Fruit fly (Drosophila melanogaster) whole organism, embryonic: ENCODE measurements around the gene CG34454.

Experiments used
- Aef1 ChIP-seq: fragments of 200-800 bp; sonication (Bioruptor generic); IDR thresholded peaks from 3 replicates; pipeline ENCODE4 v1.3.6; 2022; ENCODE audit warnings: missing biosample characterization, missing genetic modification characterization
- Atf3 ChIP-seq: fragments of 200-800 bp; sonication (Bioruptor generic); optimal IDR thresholded peaks from 3 replicates; lab custom pipeline; 2016; ENCODE audit warnings: missing biosample characterization, missing genetic modification characterization
- B-H1 ChIP-seq: fragments of 200-800 bp; sonication (Bioruptor generic); IDR thresholded peaks from 3 replicates; pipeline ENCODE4 v1.3.6; 2022; ENCODE audit warnings: missing biosample characterization, missing genetic modification characterization
- B-H2 ChIP-seq: fragments of 200-800 bp; sonication (Bioruptor generic); optimal IDR thresholded peaks from 2 replicates; lab custom pipeline; 2018; ENCODE audit warnings: missing biosample characterization, mild to moderate bottlenecking, missing genetic modification characterization
- Bgb ChIP-seq: fragments of 200-800 bp; sonication (Bioruptor generic); IDR thresholded peaks from 2 replicates; pipeline ENCODE4 v1.3.6; 2022; ENCODE audit warnings: missing biosample characterization, missing genetic modification characterization; ENCODE audit not compliant: partially characterized antibody
- Bteb2 ChIP-seq: fragments of 200-800 bp; sonication (Bioruptor generic); optimal IDR thresholded peaks from 2 replicates; lab custom pipeline; 2016; ENCODE audit warnings: missing biosample characterization, missing genetic modification characterization
- CG10321 ChIP-seq: fragments of 200-800 bp; sonication (Bioruptor generic); IDR thresholded peaks from 2 replicates; pipeline ENCODE4 v1.3.6; 2022; ENCODE audit warnings: missing biosample characterization, missing genetic modification characterization
- CG12391 ChIP-seq: fragments of 200-800 bp; sonication (Bioruptor generic); optimal IDR thresholded peaks from 3 replicates; lab custom pipeline; 2018; ENCODE audit warnings: missing biosample characterization, mild to moderate bottlenecking, missing genetic modification characterization, moderate library complexity
- CG12769 ChIP-seq: fragments of 200-800 bp; sonication (Bioruptor generic); optimal IDR thresholded peaks from 2 replicates; lab custom pipeline; 2019; ENCODE audit warnings: missing biosample characterization, mild to moderate bottlenecking, missing genetic modification characterization, moderate library complexity
- CG15696 ChIP-seq: fragments of 200-800 bp; sonication (Bioruptor generic); optimal IDR thresholded peaks from 2 replicates; lab custom pipeline; 2019; ENCODE audit warnings: missing biosample characterization, mild to moderate bottlenecking, missing genetic modification characterization, moderate library complexity
- CG16779 ChIP-seq: fragments of 200-800 bp; sonication (Bioruptor generic); IDR thresholded peaks from 2 replicates; pipeline ENCODE4 v1.3.6; 2022; ENCODE audit warnings: missing biosample characterization, missing genetic modification characterization
- CG17186 ChIP-seq: fragments of 200-800 bp; sonication (Bioruptor generic); optimal IDR thresholded peaks from 3 replicates; lab custom pipeline; 2017; ENCODE audit warnings: missing biosample characterization, missing genetic modification reagents, missing genetic modification characterization
- CG18476 ChIP-seq: fragments of 200-800 bp; sonication (Bioruptor generic); optimal IDR thresholded peaks from 2 replicates; lab custom pipeline; 2016; ENCODE audit warnings: missing biosample characterization, mild to moderate bottlenecking, missing genetic modification characterization
- CG2129 ChIP-seq: fragments of 200-800 bp; sonication (Bioruptor generic); IDR thresholded peaks from 2 replicates; pipeline ENCODE4 v1.3.6; 2022; ENCODE audit warnings: missing biosample characterization, missing genetic modification characterization; ENCODE audit not compliant: partially characterized antibody
- CG30020 ChIP-seq: fragments of 200-800 bp; optimal IDR thresholded peaks from 2 replicates; lab custom pipeline; 2019; ENCODE audit warnings: missing biosample characterization, mild to moderate bottlenecking, missing genetic modification characterization, moderate library complexity
- CG31388 ChIP-seq: fragments of 200-800 bp; sonication (Bioruptor generic); optimal IDR thresholded peaks from 2 replicates; lab custom pipeline; 2016; ENCODE audit warnings: missing biosample characterization, missing genetic modification characterization
- CG3163 ChIP-seq: fragments of 200-800 bp; sonication (Bioruptor generic); optimal IDR thresholded peaks from 3 replicates; lab custom pipeline; 2016; ENCODE audit warnings: missing biosample characterization, missing genetic modification characterization
- CG3995 ChIP-seq: fragments of 200-800 bp; sonication (Bioruptor generic); optimal IDR thresholded peaks from 3 replicates; lab custom pipeline; 2016; ENCODE audit warnings: missing biosample characterization, missing genetic modification characterization
- CG4282 ChIP-seq: fragments of 200-800 bp; sonication (Bioruptor generic); optimal IDR thresholded peaks from 2 replicates; lab custom pipeline; 2016; ENCODE audit warnings: missing biosample characterization, missing genetic modification characterization
- CG6854 ChIP-seq: fragments of 200-800 bp; sonication (Bioruptor generic); optimal IDR thresholded peaks from 3 replicates; lab custom pipeline; 2017; ENCODE audit warnings: missing biosample characterization, mild to moderate bottlenecking, missing genetic modification characterization
- CG7556 ChIP-seq: fragments of 200-800 bp; sonication (Bioruptor generic); optimal IDR thresholded peaks from 2 replicates; lab custom pipeline; 2017; ENCODE audit warnings: missing biosample characterization, mild to moderate bottlenecking, missing genetic modification characterization
- CrebB ChIP-seq: fragments of 200-800 bp; sonication (Bioruptor generic); optimal IDR thresholded peaks from 3 replicates; lab custom pipeline; 2018; ENCODE audit warnings: missing biosample characterization, mild to moderate bottlenecking, missing genetic modification characterization
- Dbx ChIP-seq: fragments of 200-800 bp; sonication (Bioruptor generic); IDR thresholded peaks from 3 replicates; pipeline ENCODE4 v1.3.6; 2022; ENCODE audit warnings: missing biosample characterization, missing genetic modification characterization
- Dfd ChIP-seq, 2 experiments: fragments of >200 bp; optimal IDR thresholded peaks; 2 replicates each; lab custom pipeline; 2017; ENCODE audit warnings: missing biosample characterization in 2 of 2, missing genetic modification characterization in 2 of 2
- Eip74EF ChIP-seq, 2 experiments: fragments of 200-800 bp in 1 of 2; fragments of >200 bp in 1 of 2; sonication (Bioruptor generic) in 1 of 2; optimal IDR thresholded peaks; 2 replicates each; lab custom pipeline; 2017 to 2019; ENCODE audit warnings: missing biosample characterization in 2 of 2, missing genetic modification characterization in 2 of 2, mild to moderate bottlenecking in 1 of 2, moderate library complexity in 1 of 2
- Ets97D ChIP-seq: fragments of 200-800 bp; sonication (Bioruptor generic); optimal IDR thresholded peaks from 3 replicates; lab custom pipeline; 2016; ENCODE audit warnings: missing biosample characterization, missing genetic modification characterization
- Fer2 ChIP-seq: fragments of 200-800 bp; sonication (Bioruptor generic); optimal IDR thresholded peaks from 2 replicates; lab custom pipeline; 2018; ENCODE audit warnings: missing biosample characterization, mild to moderate bottlenecking, missing genetic modification characterization, moderate library complexity
- HmgD ChIP-seq: fragments of 200-800 bp; sonication (Bioruptor generic); optimal IDR thresholded peaks from 3 replicates; lab custom pipeline; 2016; ENCODE audit warnings: missing biosample characterization, missing genetic modification characterization
- Hr78 ChIP-seq, 2 experiments: fragments of 200-800 bp in 1 of 2; fragments of >200 bp in 1 of 2; sonication (Bioruptor generic) in 1 of 2; optimal IDR thresholded peaks; 2 replicates each; lab custom pipeline; 2017 to 2019; ENCODE audit warnings: missing biosample characterization in 2 of 2, missing genetic modification characterization in 2 of 2, mild to moderate bottlenecking in 1 of 2, moderate library complexity in 1 of 2
- Meics ChIP-seq: fragments of 200-800 bp; sonication (Bioruptor generic); optimal IDR thresholded peaks from 2 replicates; lab custom pipeline; 2017; ENCODE audit warnings: missing biosample characterization, mild to moderate bottlenecking, missing genetic modification characterization
- NC2α ChIP-seq: fragments of 200-800 bp; sonication (Bioruptor generic); optimal IDR thresholded peaks from 2 replicates; lab custom pipeline; 2016; ENCODE audit warnings: missing biosample characterization, missing genetic modification characterization
- NfI ChIP-seq: fragments of 200-800 bp; sonication (Bioruptor generic); optimal IDR thresholded peaks from 3 replicates; lab custom pipeline; 2018; ENCODE audit warnings: missing biosample characterization, mild to moderate bottlenecking, missing genetic modification characterization, moderate library complexity
- Rfx ChIP-seq: fragments of 200-800 bp; sonication (Bioruptor generic); IDR thresholded peaks from 2 replicates; pipeline ENCODE4 v1.3.6; 2022; ENCODE audit warnings: missing biosample characterization, missing genetic modification characterization
- Sox102F ChIP-seq: fragments of 200-800 bp; sonication (Bioruptor generic); optimal IDR thresholded peaks from 2 replicates; lab custom pipeline; 2018; ENCODE audit warnings: missing biosample characterization, mild to moderate bottlenecking, missing genetic modification characterization, moderate library complexity
- Stat92E ChIP-seq, 3 experiments: fragments of >200 bp in 2 of 3; fragments of 200-800 bp in 1 of 3; sonication (Bioruptor generic) in 1 of 3; optimal IDR thresholded peaks; 2 replicates each; lab custom pipeline; 2017 to 2019; ENCODE audit warnings: missing biosample characterization in 3 of 3, missing genetic modification characterization in 3 of 3, mild to moderate bottlenecking in 1 of 3, moderate library complexity in 1 of 3
- YL-1 ChIP-seq: fragments of 200-800 bp; sonication (Bioruptor generic); optimal IDR thresholded peaks from 3 replicates; lab custom pipeline; 2017; ENCODE audit warnings: missing biosample characterization, mild to moderate bottlenecking, missing genetic modification characterization
- ash1 ChIP-seq: fragments of 200-800 bp; sonication (Bioruptor generic); optimal IDR thresholded peaks from 2 replicates; lab custom pipeline; 2018; ENCODE audit warnings: missing biosample characterization, mild to moderate bottlenecking, missing genetic modification characterization
- bowl ChIP-seq: fragments of 200-800 bp; sonication (Bioruptor generic); IDR thresholded peaks from 2 replicates; pipeline ENCODE4 v1.3.6; 2022; ENCODE audit warnings: missing biosample characterization, missing genetic modification characterization
- corto ChIP-seq: fragments of 200-800 bp; sonication (Bioruptor generic); optimal IDR thresholded peaks from 2 replicates; lab custom pipeline; 2016; ENCODE audit warnings: missing biosample characterization, mild to moderate bottlenecking, missing genetic modification characterization, moderate library complexity
- croc ChIP-seq: fragments of 200-800 bp; sonication (Bioruptor generic); conservative IDR thresholded peaks from 3 replicates; pipeline ENCODE4 v1.3.6; 2022; ENCODE audit warnings: missing biosample characterization, missing genetic modification characterization
- dimm ChIP-seq: fragments of 200-800 bp; sonication (Bioruptor generic); IDR thresholded peaks from 2 replicates; pipeline ENCODE4 v1.3.6; 2022; ENCODE audit warnings: missing biosample characterization, missing genetic modification characterization
- dm ChIP-seq: fragments of 200-800 bp; sonication (Bioruptor generic); optimal IDR thresholded peaks from 3 replicates; lab custom pipeline; 2016; ENCODE audit warnings: missing biosample characterization, missing genetic modification characterization
- dmrt11E ChIP-seq: fragments of 200-800 bp; sonication (Bioruptor generic); optimal IDR thresholded peaks from 3 replicates; lab custom pipeline; 2018; ENCODE audit warnings: missing biosample characterization, mild to moderate bottlenecking, missing genetic modification characterization, moderate library complexity
- lov ChIP-seq, 2 experiments: fragments of 200-800 bp in 1 of 2; fragments of >200 bp in 1 of 2; sonication (Bioruptor generic) in 1 of 2; IDR thresholded peaks in 1 of 2; optimal IDR thresholded peaks in 1 of 2; 2 replicates in 1 of 2; 3 replicates in 1 of 2; pipeline versions ENCODE4 v1.3.6 to Lab custom; 2017 to 2022; ENCODE audit warnings: missing biosample characterization in 1 of 2, missing genetic modification characterization in 1 of 2
- onecut ChIP-seq: fragments of 200-800 bp; sonication (Bioruptor generic); IDR thresholded peaks from 2 replicates; pipeline ENCODE4 v1.3.6; 2022; ENCODE audit warnings: missing biosample characterization, missing genetic modification characterization
- psq ChIP-seq: fragments of 200-800 bp; sonication (Bioruptor generic); optimal IDR thresholded peaks from 2 replicates; lab custom pipeline; 2017; ENCODE audit warnings: missing biosample characterization, missing genetic modification characterization
- rib ChIP-seq: fragments of 200-800 bp; sonication (Bioruptor generic); IDR thresholded peaks from 2 replicates; pipeline ENCODE4 v1.3.6; 2022; ENCODE audit warnings: missing biosample characterization, missing genetic modification characterization
- sc ChIP-seq, 3 experiments: fragments of >200 bp in 2 of 3; fragments of 200-800 bp in 1 of 3; sonication (Bioruptor generic) in 1 of 3; optimal IDR thresholded peaks; 2 replicates in 2 of 3; 3 replicates in 1 of 3; lab custom pipeline; 2017; ENCODE audit warnings: mild to moderate bottlenecking in 1 of 3, missing biosample characterization in 1 of 3, missing genetic modification characterization in 1 of 3, missing genetic modification reagents in 1 of 3
- tgo ChIP-seq: fragments of 200-800 bp; sonication (Bioruptor generic); IDR thresholded peaks from 3 replicates; pipeline ENCODE4 v1.3.6; 2022; ENCODE audit warnings: missing biosample characterization, missing genetic modification characterization

The CG34454 gene

dm6 chr3L:184251-184650 is 47.9 kb downstream of the CG34454 start, which contains the start of the genes CG34140, Mkp and Mtch (continued):
- TF ChIP-seq CG17186 (GFP tag; lab: Kevin White, UChicago) (peak; percentile 77), CG30020 (tag; lab: Kevin White, UChicago) (peak; percentile 80), CG4282 (GFP tag; lab: Kevin White, UChicago) (peak; percentile 71), Meics (no peak), CG2129 (peak; percentile 97), CG12391 (tag; lab: Kevin White, UChicago) (peak; percentile 92), NC2α (GFP tag; lab: Kevin White, UChicago) (peak; percentile 65), dm (GFP tag; lab: Kevin White, UChicago) (peak; percentile 85), Hr78 (GFP tag; optimal IDR thresholded peaks at IDR 0.05; lab: Kevin White, UChicago) (no peak), YL-1 (GFP tag; lab: Kevin White, UChicago) (peak; percentile 98), CG3163 (peak; percentile 42), CG18476 (GFP tag; lab: Kevin White, UChicago) (peak; percentile 86), onecut (GFP tag; lab: Robert Waterston, UW) (no peak), Dfd (GFP tag; optimal IDR thresholded peaks at IDR 0.05; lab: Kevin White, UChicago) (no peak), CG12769 (tag; lab: Kevin White, UChicago) (no peak), dimm (GFP tag; lab: Robert Waterston, UW) (no peak), CrebB (tag; lab: Kevin White, UChicago) (no peak), lov (optimal IDR thresholded peaks at IDR 0.05; lab: Kevin White, UChicago) (no peak), lov (GFP tag; IDR thresholded peaks at IDR 0.05; lab: Robert Waterston, UW) (peak; percentile 65; the same call in 1 of the 3 replicates), CG7556 (GFP tag; lab: Kevin White, UChicago) (peak; percentile 74), CG15696 (tag; lab: Kevin White, UChicago) (peak; percentile 82), ash1 (GFP tag; lab: Kevin White, UChicago) (peak; percentile 9), Rfx (GFP tag; lab: Robert Waterston, UW) (peak; percentile 87), Atf3 (peak; percentile 85), CG16779 (GFP tag; lab: Robert Waterston, UW) (peak; percentile 46; the same call in 1 of the 2 replicates), Sox102F (GFP tag; lab: Kevin White, UChicago) (no peak), psq (GFP tag; lab: Kevin White, UChicago) (peak; percentile 55), NfI (peak; percentile 81), CG31388 (GFP tag; lab: Kevin White, UChicago) (peak; percentile 54), Bgb (GFP tag; lab: Robert Waterston, UW) (peak; percentile 89), B-H1 (GFP tag; lab: Robert Waterston, UW) (no peak; the same call in 2 of the 3 replicates), Ets97D (GFP tag; lab: Kevin White, UChicago) (peak; percentile 86), B-H2 (GFP tag; lab: Kevin White, UChicago) (no peak), CG10321 (0 out of 2 replicates have a peak, but pooled peaks have one; percentile 26), croc (peak; percentile 59), Stat92E (GFP tag; optimal IDR thresholded peaks at IDR 0.05; lab: Kevin White, UChicago) (peak in 1 of 3 experiments; percentile 76), CG3995 (GFP tag; lab: Kevin White, UChicago) (peak; percentile 74), Bteb2 (peak; percentile 82), tgo (GFP tag; lab: Robert Waterston, UW) (peak; percentile 70), dmrt11E (tag; lab: Kevin White, UChicago) (peak; percentile 80), CG6854 (GFP tag; lab: Kevin White, UChicago) (no peak), bowl (GFP tag; lab: Robert Waterston, UW) (peak; percentile 47; the same call in 1 of the 2 replicates), rib (GFP tag; lab: Robert Waterston, UW) (peak; percentile 76), HmgD (GFP tag; lab: Kevin White, UChicago) (peak; percentile 39), Dbx (GFP tag; lab: Robert Waterston, UW) (peak; percentile 89), Fer2 (peak; percentile 64), Eip74EF (GFP tag; optimal IDR thresholded peaks at IDR 0.05; lab: Kevin White, UChicago) (no peak), sc (optimal IDR thresholded peaks at IDR 0.05; lab: Kevin White, UChicago) (no peak), sc (GFP tag; optimal IDR thresholded peaks at IDR 0.05; lab: Kevin White, UChicago) (no peak), corto (GFP tag; lab: Kevin White, UChicago) (peak; percentile 79), Aef1 (peak; percentile 88)
